Worm (Caenorhabditis elegans): ENCODE measurements around the gene tph-1.

tph-1 gene

DNA sequence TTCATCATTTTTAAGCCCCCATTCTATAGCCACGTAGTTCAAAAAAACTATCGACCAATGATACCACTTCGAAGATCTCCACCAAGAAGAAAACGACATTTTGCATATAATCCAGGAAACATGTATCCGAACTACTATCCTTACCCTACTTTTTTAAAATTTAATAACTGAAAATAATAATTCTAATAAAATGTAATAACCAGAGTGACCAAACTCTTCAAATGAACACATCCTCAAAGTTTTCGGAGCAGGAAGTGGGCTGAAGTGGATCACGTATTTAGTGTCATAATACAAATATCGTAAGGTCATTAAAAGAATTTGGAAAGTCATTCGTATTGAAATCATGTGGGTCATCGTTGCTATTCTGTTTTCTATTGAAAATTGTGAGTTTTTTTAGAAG lies 28.3 kb downstream of the tph-1 start, which contains the start of gene F35D2.6:
Gene F35D2.6, plus strand, starts transcription at position 301 of the 400 bp plus-strand sequence.
- TF ChIP-seq Y79H2A.3 (GFP tag; conservative IDR thresholded peaks at IDR 0.05) (no peak), mel-28 (tag; optimal IDR thresholded peaks at IDR 0.05; ENCODE audit: borderline replicate concordance) (no peak), attf-6 (GFP tag; IDR thresholded peaks at IDR 0.05) (no peak), B0261.1 (tag; optimal IDR thresholded peaks at IDR 0.05) (no peak), attf-3 (GFP tag; conservative IDR thresholded peaks at IDR 0.05) (no peak), aptf-3 (GFP tag; IDR thresholded peaks at IDR 0.05) (no peak), sptf-2 (GFP tag; optimal IDR thresholded peaks at IDR 0.05) (no peak), pbrm-1 (GFP tag; IDR thresholded peaks at IDR 0.05) (no peak), lin-26 (GFP tag; IDR thresholded peaks at IDR 0.05) (no peak), hsf-1 (GFP tag; IDR thresholded peaks at IDR 0.05) (no peak), sdz-38 (tag; optimal IDR thresholded peaks at IDR 0.05) (no peak), ceh-79 (tag; optimal IDR thresholded peaks at IDR 0.05) (no peak), ztf-22 (GFP tag; optimal IDR thresholded peaks at IDR 0.05) (no peak), mcd-1 (GFP tag; IDR thresholded peaks at IDR 0.05) (no peak), ama-1 (optimal IDR thresholded peaks at IDR 0.05) (no peak), ama-1 (GFP tag; optimal IDR thresholded peaks at IDR 0.05) (no peak), nhr-90 (tag; optimal IDR thresholded peaks at IDR 0.05) (no peak)

- TF ChIP-seq lin-35 (GFP tag; optimal IDR thresholded peaks at IDR 0.05) (no peak), Y53F4B.3 (GFP tag; IDR thresholded peaks at IDR 0.05) (no peak), T07F8.4 (tag; optimal IDR thresholded peaks at IDR 0.05) (no peak), hrde-1 (tag; optimal IDR thresholded peaks at IDR 0.05; ENCODE audit: borderline replicate concordance) (no peak), F57A8.1 (GFP tag; optimal IDR thresholded peaks at IDR 0.05) (no peak), repo-1 (tag; optimal IDR thresholded peaks at IDR 0.05) (no peak), snpc-1.1 (tag; optimal IDR thresholded peaks at IDR 0.05; ENCODE audit: insufficient read depth) (no peak), Y67H2A.10 (GFP tag; conservative IDR thresholded peaks at IDR 0.05) (no peak), ekl-4 (GFP tag; IDR thresholded peaks at IDR 0.05) (no peak), ceh-27 (GFP tag; optimal IDR thresholded peaks at IDR 0.05) (no peak), nfya-1 (tag; optimal IDR thresholded peaks at IDR 0.05; ENCODE audit: borderline replicate concordance, insufficient read depth) (no peak), tbp1 (GFP tag; optimal IDR thresholded peaks at IDR 0.05) (no peak), akir-1 (GFP tag; optimal IDR thresholded peaks at IDR 0.05) (no peak)
Measured at ce11 chrII:7583555-7583954, 34.4 kb downstream of the tph-1 start, which contains the start of gene mks-3. TSS of gene mks-3 (minus strand) at chrII:7583655.

DNA sequence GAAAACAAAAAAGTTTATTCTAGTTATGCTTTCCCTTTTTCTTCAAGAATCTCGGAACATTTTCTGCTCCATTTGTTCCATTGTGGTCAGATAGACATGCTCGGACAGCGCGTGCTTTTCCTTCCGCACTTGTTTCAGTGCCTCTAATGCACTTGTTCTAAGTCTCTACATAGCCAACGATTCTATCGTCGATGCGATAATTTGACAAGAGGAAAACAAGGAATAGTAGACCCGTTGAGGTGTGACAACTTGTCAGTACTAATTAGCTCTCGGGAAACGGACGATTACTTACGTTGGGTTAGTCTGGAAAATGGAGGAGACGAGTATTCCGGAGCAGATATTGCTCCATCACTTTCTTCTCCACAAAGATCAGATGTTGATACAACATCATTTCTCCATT lies 39.2 kb downstream of the tph-1 start:
- no peak for TF ChIP-seq rec-8 (tag; optimal IDR thresholded peaks at IDR 0.05)
- TF ChIP-seq nfyb-1 (GFP tag; IDR thresholded peaks at IDR 0.05), result no peak
- no peak for TF ChIP-seq lsy-27 (tag; optimal IDR thresholded peaks at IDR 0.05; ENCODE audit: borderline replicate concordance, insufficient read depth)
- no peak for TF ChIP-seq hmg-1.2 (GFP tag; IDR thresholded peaks at IDR 0.05)
- TF ChIP-seq F57C9.4 (tag; optimal IDR thresholded peaks at IDR 0.05), result no peak
- TF ChIP-seq ceh-27 (GFP tag; optimal IDR thresholded peaks at IDR 0.05), result no peak
- no peak for TF ChIP-seq sea-2 (GFP tag; IDR thresholded peaks at IDR 0.05)
- no peak for TF ChIP-seq Y79H2A.3 (GFP tag; conservative IDR thresholded peaks at IDR 0.05)
- TF ChIP-seq aptf-3 (GFP tag; IDR thresholded peaks at IDR 0.05), result no peak
- no peak for TF ChIP-seq mxl-1 (tag; optimal IDR thresholded peaks at IDR 0.05)
- TF ChIP-seq cebp-2 (GFP tag; IDR thresholded peaks at IDR 0.05), result no peak
- no peak for TF ChIP-seq F10E7.11 (tag; optimal IDR thresholded peaks at IDR 0.05)
- TF ChIP-seq xnd-1 (tag; optimal IDR thresholded peaks at IDR 0.05), result no peak
- no peak for TF ChIP-seq F22D6.2 (tag; optimal IDR thresholded peaks at IDR 0.05)
- TF ChIP-seq dox-1 (GFP tag; IDR thresholded peaks at IDR 0.05), result no peak
- no peak for TF ChIP-seq sdz-38 (tag; optimal IDR thresholded peaks at IDR 0.05)
- no peak for TF ChIP-seq cebp-1 (GFP tag; IDR thresholded peaks at IDR 0.05)
- no peak for TF ChIP-seq cebp-1 (tag; optimal IDR thresholded peaks at IDR 0.05)
- no peak for TF ChIP-seq ceh-58 (GFP tag; IDR thresholded peaks at IDR 0.05)

All from whole organism, young adult.